Worm (Caenorhabditis elegans) whole organism, L4 larva: ENCODE measurements around the gene irld-24.
A peak's percentile ranks its signal among the peaks of the same experiment; 100 is the strongest.

Source experiments
- F49E8.2 ChIP-seq: sonication (generic microtip); optimal IDR thresholded peaks from 2 replicates; lab custom pipeline; 2016; ENCODE audit warnings: missing compliant biosample characterization, mild to moderate bottlenecking, missing genetic modification characterization, borderline replicate concordance
- Y105C5A.15 ChIP-seq: fragments of 200-800 bp; sonication (Bioruptor generic); IDR thresholded peaks from 2 replicates; pipeline ENCODE4 v1.3.6; 2022; ENCODE audit warnings: missing genetic modification characterization, missing compliant biosample characterization
- Y48G9A.11 ChIP-seq: fragments of 200-800 bp; sonication (Bioruptor generic); IDR thresholded peaks from 2 replicates; pipeline ENCODE4 v1.3.6; 2022; ENCODE audit warnings: missing genetic modification reagents, missing genetic modification characterization, missing compliant biosample characterization
- ZK546.5 ChIP-seq, 2 experiments: sonication (generic microtip); optimal IDR thresholded peaks; 2 replicates each; lab custom pipeline; 2017; ENCODE audit warnings: missing biosample characterization in 2 of 2, missing genetic modification characterization in 2 of 2
- aha-1 ChIP-seq: fragments of 150-350 bp; peaks from one replicate; lab custom pipeline; 2014; ENCODE audit warnings: missing biosample characterization, missing genetic modification characterization
- ceh-44 ChIP-seq: fragments of 200-800 bp; sonication (Bioruptor generic); IDR thresholded peaks from 2 replicates; pipeline ENCODE4 v1.3.6; 2022; ENCODE audit warnings: missing genetic modification reagents, missing genetic modification characterization, missing compliant biosample characterization
- ces-1 ChIP-seq: fragments of 150-350 bp; sonication (generic microtip); optimal IDR thresholded peaks from 4 replicates; lab custom pipeline; 2014; ENCODE audit warnings: missing biosample characterization, missing genetic modification reagents, missing genetic modification characterization
- daf-16 ChIP-seq, 3 experiments: sonication (generic microtip); optimal IDR thresholded peaks; 2 replicates each; lab custom pipeline; 2016 to 2017; ENCODE audit warnings: missing genetic modification characterization in 3 of 3, missing genetic modification reagents in 3 of 3, mild to moderate bottlenecking in 2 of 3, missing compliant biosample characterization in 2 of 3, missing biosample characterization in 1 of 3, moderate library complexity in 1 of 3
- daf-8 ChIP-seq: fragments of 200-800 bp; sonication (Bioruptor generic); IDR thresholded peaks from 2 replicates; pipeline ENCODE4 v1.3.6; 2022; ENCODE audit warnings: missing genetic modification characterization, missing compliant biosample characterization
- dmd-6 ChIP-seq: fragments of 200-800 bp; sonication (Bioruptor generic); IDR thresholded peaks from 2 replicates; pipeline ENCODE4 v1.3.6; 2022; ENCODE audit warnings: missing genetic modification reagents, missing genetic modification characterization, missing compliant biosample characterization
- dpl-1 ChIP-seq: fragments of 150-350 bp; optimal IDR thresholded peaks from 2 replicates; lab custom pipeline; 2014; ENCODE audit warnings: missing biosample characterization, missing genetic modification reagents, missing genetic modification characterization
- dve-1 ChIP-seq: sonication (generic microtip); optimal IDR thresholded peaks from 2 replicates; lab custom pipeline; 2017; ENCODE audit warnings: antibody characterized with exemption, mild to moderate bottlenecking, missing genetic modification characterization, missing compliant biosample characterization; ENCODE audit not compliant: insufficient read depth
- fos-1 ChIP-seq: fragments of 150-350 bp; optimal IDR thresholded peaks from 2 replicates; lab custom pipeline; 2014; ENCODE audit warnings: missing biosample characterization, missing genetic modification characterization
- hlh-11 ChIP-seq: fragments of 200-800 bp; sonication (Bioruptor generic); optimal IDR thresholded peaks from 2 replicates; lab custom pipeline; 2018; ENCODE audit warnings: mild to moderate bottlenecking, missing genetic modification characterization, missing compliant biosample characterization
- mdl-1 ChIP-seq, 2 experiments: fragments of 150-350 bp in 1 of 2; sonication (generic microtip) in 1 of 2; optimal IDR thresholded peaks; 2 replicates each; lab custom pipeline; 2014 to 2017; ENCODE audit warnings: missing biosample characterization in 2 of 2, missing genetic modification characterization in 2 of 2
- mep-1 ChIP-seq: fragments of 150-350 bp; sonication (generic microtip); optimal IDR thresholded peaks from 3 replicates; lab custom pipeline; 2014; ENCODE audit warnings: missing biosample characterization, missing genetic modification characterization
- mes-2 ChIP-seq: sonication (generic microtip); optimal IDR thresholded peaks from 2 replicates; lab custom pipeline; 2016; ENCODE audit warnings: missing genotype, mild to moderate bottlenecking, missing genetic modification characterization, missing compliant biosample characterization; ENCODE audit not compliant: poor library complexity, severe bottlenecking
- mxl-3 ChIP-seq: fragments of 200-800 bp; sonication (Bioruptor generic); optimal IDR thresholded peaks from 2 replicates; lab custom pipeline; 2018; ENCODE audit warnings: mild to moderate bottlenecking, missing genetic modification characterization, missing compliant biosample characterization
- nhr-10 ChIP-seq: fragments of 150-350 bp; optimal IDR thresholded peaks from 2 replicates; lab custom pipeline; 2014; ENCODE audit warnings: missing biosample characterization, missing genetic modification characterization
- nhr-111 ChIP-seq: fragments of 200-800 bp; sonication (Bioruptor generic); optimal IDR thresholded peaks from 2 replicates; lab custom pipeline; 2018; ENCODE audit warnings: mild to moderate bottlenecking, missing genetic modification characterization, missing compliant biosample characterization
- nhr-237 ChIP-seq: sonication (generic microtip); optimal IDR thresholded peaks from 2 replicates; lab custom pipeline; 2017; ENCODE audit warnings: missing biosample characterization, missing genetic modification characterization
- nhr-25 ChIP-seq: sonication (generic microtip); optimal IDR thresholded peaks from 2 replicates; lab custom pipeline; 2017; ENCODE audit warnings: missing genetic modification characterization, mild to moderate bottlenecking, missing compliant biosample characterization, antibody characterized with exemption, moderate library complexity, borderline replicate concordance; ENCODE audit not compliant: insufficient read depth
- nhr-28 ChIP-seq: fragments of 150-350 bp; optimal IDR thresholded peaks from 2 replicates; lab custom pipeline; 2014; ENCODE audit warnings: missing biosample characterization, missing genetic modification characterization
- nhr-41 ChIP-seq: fragments of 200-800 bp; sonication (Bioruptor generic); IDR thresholded peaks from 2 replicates; pipeline ENCODE4 v1.3.6; 2022; ENCODE audit warnings: missing genetic modification reagents, missing genetic modification characterization, missing compliant biosample characterization
- nhr-42 ChIP-seq: fragments of 200-800 bp; sonication (Bioruptor generic); IDR thresholded peaks from 2 replicates; pipeline ENCODE4 v1.3.6; 2022; ENCODE audit warnings: missing genetic modification characterization, missing compliant biosample characterization
- nhr-48 ChIP-seq: sonication (generic microtip); optimal IDR thresholded peaks from 2 replicates; lab custom pipeline; 2016; ENCODE audit warnings: mild to moderate bottlenecking, missing genetic modification characterization, missing compliant biosample characterization
- pqm-1 ChIP-seq: sonication (generic microtip); optimal IDR thresholded peaks from 2 replicates; lab custom pipeline; 2017; ENCODE audit warnings: missing biosample characterization, missing genetic modification characterization
- rbr-2 ChIP-seq: sonication (generic microtip); optimal IDR thresholded peaks from 2 replicates; lab custom pipeline; 2016; ENCODE audit warnings: missing genotype, missing genetic modification characterization, missing compliant biosample characterization
- set-16 ChIP-seq: fragments of 200-800 bp; sonication (Bioruptor generic); IDR thresholded peaks from 2 replicates; pipeline ENCODE4 v1.3.6; 2022; ENCODE audit warnings: missing genetic modification reagents, missing genetic modification characterization, missing compliant biosample characterization
- spr-1 ChIP-seq: sonication (generic microtip); optimal IDR thresholded peaks from 2 replicates; lab custom pipeline; 2016; ENCODE audit warnings: mild to moderate bottlenecking, missing genetic modification characterization, missing compliant biosample characterization
- tra-1 ChIP-seq: fragments of 200-800 bp; sonication (Bioruptor generic); IDR thresholded peaks from 2 replicates; pipeline ENCODE4 v1.3.6; 2022; ENCODE audit warnings: missing genetic modification reagents, missing genetic modification characterization, missing compliant biosample characterization
- unc-39 ChIP-seq: sonication (generic microtip); optimal IDR thresholded peaks from 2 replicates; lab custom pipeline; 2017; ENCODE audit warnings: missing biosample characterization, missing genetic modification characterization
- zfp-3 ChIP-seq: fragments of 200-800 bp; sonication (Bioruptor generic); conservative IDR thresholded peaks from 2 replicates; pipeline ENCODE4 v1.3.6; 2022; ENCODE audit warnings: missing genetic modification reagents, missing genetic modification characterization, missing compliant biosample characterization
- zip-11 ChIP-seq: fragments of 200-800 bp; sonication (Bioruptor generic); IDR thresholded peaks from 2 replicates; pipeline ENCODE4 v1.3.6; 2022; ENCODE audit warnings: missing genetic modification characterization, missing compliant biosample characterization

Gene irld-24

ce11 chrX:14016698-14017097 lies 30.3 kb downstream of the irld-24 start (continued):
- no peak for TF ChIP-seq ceh-44 (GFP tag; lab: Robert Waterston, UW)
- no peak for TF ChIP-seq unc-39 (tag; lab: Kevin White, UChicago)
- TF ChIP-seq Y48G9A.11 (GFP tag; lab: Robert Waterston, UW), result no peak
- peak in 1 of 2 experiments; percentile 31 for TF ChIP-seq mdl-1 (tag; optimal IDR thresholded peaks at IDR 0.05; lab: Kevin White, UChicago)
- no peak for TF ChIP-seq zip-11
- no peak for TF ChIP-seq fos-1 (tag; lab: Kevin White, UChicago)
- TF ChIP-seq nhr-42 (GFP tag; lab: Robert Waterston, UW), result no peak
- TF ChIP-seq spr-1 (tag; lab: Kevin White, UChicago), result no peak
- TF ChIP-seq zfp-3 (GFP tag; lab: Robert Waterston, UW), result no peak
- no peak for TF ChIP-seq nhr-111 (GFP tag; lab: Kevin White, UChicago)
- no peak for TF ChIP-seq Y105C5A.15 (GFP tag; lab: Robert Waterston, UW)
- no peak for TF ChIP-seq nhr-237 (tag; lab: Kevin White, UChicago)
- TF ChIP-seq, all 104 proteins: peak for 20

ce11 chrX:14020290-14020689 lies 33.9 kb downstream of the irld-24 start, which contains the start of gene C04C11.1:
Gene C04C11.1 (plus strand): TSS chrX:14020590.
- TF ChIP-seq aha-1 (tag; lab: Kevin White, UChicago) (no peak), tra-1 (GFP tag; lab: Robert Waterston, UW) (no peak), fos-1 (tag; lab: Kevin White, UChicago) (no peak), dpl-1 (no peak), ZK546.5 (tag; optimal IDR thresholded peaks at IDR 0.05; lab: Kevin White, UChicago) (no peak), nhr-10 (tag; lab: Kevin White, UChicago) (no peak)

- TF ChIP-seq mxl-3 (GFP tag; lab: Kevin White, UChicago) (peak; percentile 47), nhr-41 (GFP tag; lab: Robert Waterston, UW) (peak; percentile 71; the same call in 1 of the 2 replicates), nhr-237 (tag; lab: Kevin White, UChicago) (no peak), pqm-1 (peak; percentile 44), nhr-28 (tag; lab: Kevin White, UChicago) (peak; percentile 42), aha-1 (tag; lab: Kevin White, UChicago) (peak; percentile 4), hlh-11 (peak; percentile 46), ceh-44 (GFP tag; lab: Robert Waterston, UW) (no peak), mes-2 (tag; lab: Kevin White, UChicago) (peak; percentile 14), F49E8.2 (tag; lab: Kevin White, UChicago) (no peak), daf-8 (GFP tag; lab: Robert Waterston, UW) (no peak), ces-1 (GFP tag; lab: Kevin White, UChicago) (no peak), dmd-6 (GFP tag; lab: Robert Waterston, UW) (peak; percentile 50), nhr-48 (peak; percentile 21), daf-16 (GFP tag; optimal IDR thresholded peaks at IDR 0.05; lab: Kevin White, UChicago) (no peak), daf-16 (tag; optimal IDR thresholded peaks at IDR 0.05; lab: Kevin White, UChicago) (peak; percentile 67), mep-1 (tag; lab: Kevin White, UChicago) (peak; percentile 49), dve-1 (tag; lab: Kevin White, UChicago) (peak; percentile 1), nhr-25 (peak; percentile 1)
These were observed 38.1 kb downstream of the irld-24 start for ce11 chrX:14024400-14024953.

ce11 chrX:14026893-14027292 lies 40.5 kb downstream of the irld-24 start:
- TF ChIP-seq rbr-2 (tag; lab: Kevin White, UChicago) (no peak), nhr-10 (tag; lab: Kevin White, UChicago) (no peak), set-16 (GFP tag; lab: Robert Waterston, UW) (no peak)
